Worm (Caenorhabditis elegans) whole organism, L4 larva: ENCODE results near the gene K03B4.1.

Experiments used
- R02D3.7 ChIP-seq: fragments of 150-350 bp; sonication (generic microtip); optimal IDR thresholded peaks from 3 replicates; lab custom pipeline; 2014; ENCODE audit warnings: missing biosample characterization, missing genetic modification characterization
- T20F7.1 ChIP-seq: fragments of 200-800 bp; sonication (Bioruptor generic); optimal IDR thresholded peaks from 2 replicates; lab custom pipeline; 2018; ENCODE audit warnings: mild to moderate bottlenecking, missing genetic modification characterization, missing compliant biosample characterization
- T26A8.4 ChIP-seq: fragments of 200-800 bp; sonication (Bioruptor generic); IDR thresholded peaks from 2 replicates; pipeline ENCODE4 v1.3.6; 2022; ENCODE audit warnings: missing genetic modification characterization, missing compliant biosample characterization
- aha-1 ChIP-seq: fragments of 150-350 bp; peaks from one replicate; lab custom pipeline; 2014; ENCODE audit warnings: missing biosample characterization, missing genetic modification characterization
- aly-2 ChIP-seq: sonication (generic microtip); optimal IDR thresholded peaks from 2 replicates; lab custom pipeline; 2018; ENCODE audit warnings: missing biosample characterization, missing genetic modification characterization
- ceh-62 ChIP-seq: sonication (generic microtip); optimal IDR thresholded peaks from 2 replicates; lab custom pipeline; 2017; ENCODE audit warnings: missing biosample characterization, missing genetic modification characterization
- ctbp-1 ChIP-seq: fragments of 200-800 bp; sonication (Bioruptor generic); IDR thresholded peaks from 2 replicates; pipeline ENCODE4 v1.3.6; 2022; ENCODE audit warnings: missing genetic modification reagents, missing genetic modification characterization, missing compliant biosample characterization
- daf-12 ChIP-seq: fragments of 150-350 bp; optimal IDR thresholded peaks from 2 replicates; lab custom pipeline; 2014; ENCODE audit warnings: missing biosample characterization, missing genetic modification reagents, missing genetic modification characterization
- dmd-6 ChIP-seq: fragments of 200-800 bp; sonication (Bioruptor generic); IDR thresholded peaks from 2 replicates; pipeline ENCODE4 v1.3.6; 2022; ENCODE audit warnings: missing genetic modification reagents, missing genetic modification characterization, missing compliant biosample characterization
- dpl-1 ChIP-seq: fragments of 150-350 bp; optimal IDR thresholded peaks from 2 replicates; lab custom pipeline; 2014; ENCODE audit warnings: missing biosample characterization, missing genetic modification reagents, missing genetic modification characterization
- dve-1 ChIP-seq: sonication (generic microtip); optimal IDR thresholded peaks from 2 replicates; lab custom pipeline; 2017; ENCODE audit warnings: antibody characterized with exemption, mild to moderate bottlenecking, missing genetic modification characterization, missing compliant biosample characterization; ENCODE audit not compliant: insufficient read depth
- egl-43 ChIP-seq: fragments of 200-800 bp; sonication (Bioruptor generic); IDR thresholded peaks from 2 replicates; pipeline ENCODE4 v1.3.6; 2022; ENCODE audit warnings: missing genetic modification reagents, missing genetic modification characterization, missing compliant biosample characterization
- hlh-11 ChIP-seq: fragments of 200-800 bp; sonication (Bioruptor generic); optimal IDR thresholded peaks from 2 replicates; lab custom pipeline; 2018; ENCODE audit warnings: mild to moderate bottlenecking, missing genetic modification characterization, missing compliant biosample characterization
- lin-15B ChIP-seq: fragments of 150-350 bp; sonication (generic microtip); optimal IDR thresholded peaks from 3 replicates; lab custom pipeline; 2014; ENCODE audit warnings: missing biosample characterization, missing genetic modification characterization
- lir-3 ChIP-seq: sonication (generic microtip); optimal IDR thresholded peaks from 2 replicates; lab custom pipeline; 2016; ENCODE audit warnings: mild to moderate bottlenecking, missing genetic modification characterization, missing compliant biosample characterization
- madf-5 ChIP-seq, 2 experiments: fragments of 200-800 bp; sonication (Bioruptor generic); IDR thresholded peaks; 2 replicates each; pipeline ENCODE4 v1.3.6; 2022; ENCODE audit warnings: missing compliant biosample characterization in 2 of 2, missing genetic modification characterization in 2 of 2
- mdl-1 ChIP-seq, 2 experiments: fragments of 150-350 bp in 1 of 2; sonication (generic microtip) in 1 of 2; optimal IDR thresholded peaks; 2 replicates each; lab custom pipeline; 2014 to 2017; ENCODE audit warnings: missing biosample characterization in 2 of 2, missing genetic modification characterization in 2 of 2
- mxl-3 ChIP-seq: fragments of 200-800 bp; sonication (Bioruptor generic); optimal IDR thresholded peaks from 2 replicates; lab custom pipeline; 2018; ENCODE audit warnings: mild to moderate bottlenecking, missing genetic modification characterization, missing compliant biosample characterization
- nhr-102 ChIP-seq: sonication (generic microtip); optimal IDR thresholded peaks from 2 replicates; lab custom pipeline; 2016; ENCODE audit warnings: mild to moderate bottlenecking, missing genetic modification characterization, moderate library complexity, missing compliant biosample characterization
- nhr-237 ChIP-seq: sonication (generic microtip); optimal IDR thresholded peaks from 2 replicates; lab custom pipeline; 2017; ENCODE audit warnings: missing biosample characterization, missing genetic modification characterization
- nhr-28 ChIP-seq: fragments of 150-350 bp; optimal IDR thresholded peaks from 2 replicates; lab custom pipeline; 2014; ENCODE audit warnings: missing biosample characterization, missing genetic modification characterization
- nhr-42 ChIP-seq: fragments of 200-800 bp; sonication (Bioruptor generic); IDR thresholded peaks from 2 replicates; pipeline ENCODE4 v1.3.6; 2022; ENCODE audit warnings: missing genetic modification characterization, missing compliant biosample characterization
- nhr-48 ChIP-seq: sonication (generic microtip); optimal IDR thresholded peaks from 2 replicates; lab custom pipeline; 2016; ENCODE audit warnings: mild to moderate bottlenecking, missing genetic modification characterization, missing compliant biosample characterization
- pha-4 ChIP-seq, 2 experiments: fragments of 150-350 bp in 1 of 2; fragments of 200-800 bp in 1 of 2; sonication (Bioruptor generic) in 1 of 2; IDR thresholded peaks in 1 of 2; optimal IDR thresholded peaks in 1 of 2; 2 replicates each; pipeline versions ENCODE4 v1.3.6 to Lab custom; 2014 to 2022; ENCODE audit warnings: missing genetic modification characterization in 2 of 2, missing genetic modification reagents in 2 of 2, missing biosample characterization in 1 of 2, missing compliant biosample characterization in 1 of 2
- set-16 ChIP-seq: fragments of 200-800 bp; sonication (Bioruptor generic); IDR thresholded peaks from 2 replicates; pipeline ENCODE4 v1.3.6; 2022; ENCODE audit warnings: missing genetic modification reagents, missing genetic modification characterization, missing compliant biosample characterization
- spr-1 ChIP-seq: sonication (generic microtip); optimal IDR thresholded peaks from 2 replicates; lab custom pipeline; 2016; ENCODE audit warnings: mild to moderate bottlenecking, missing genetic modification characterization, missing compliant biosample characterization
- spr-3 ChIP-seq: fragments of 200-800 bp; sonication (Bioruptor generic); optimal IDR thresholded peaks from 2 replicates; lab custom pipeline; 2018; ENCODE audit warnings: mild to moderate bottlenecking, missing genetic modification characterization, missing compliant biosample characterization
- tra-1 ChIP-seq: fragments of 200-800 bp; sonication (Bioruptor generic); IDR thresholded peaks from 2 replicates; pipeline ENCODE4 v1.3.6; 2022; ENCODE audit warnings: missing genetic modification reagents, missing genetic modification characterization, missing compliant biosample characterization
- unc-62 ChIP-seq, 3 experiments: fragments of 150-350 bp in 1 of 3; sonication (generic microtip); optimal IDR thresholded peaks in 2 of 3; peaks in 1 of 3; 1 replicate in 1 of 3; 2 replicates in 2 of 3; lab custom pipeline; 2014 to 2017; ENCODE audit warnings: missing biosample characterization in 3 of 3, missing genetic modification characterization in 3 of 3, missing genetic modification reagents in 3 of 3, missing genotype in 1 of 3
- zip-11 ChIP-seq: fragments of 200-800 bp; sonication (Bioruptor generic); IDR thresholded peaks from 2 replicates; pipeline ENCODE4 v1.3.6; 2022; ENCODE audit warnings: missing genetic modification characterization, missing compliant biosample characterization

The K03B4.1 gene

ce11 chrV:4648527-4648926 is 40.6 kb upstream of the K03B4.1 start, which contains the start of gene F41F3.8:
F41F3.8 (plus strand) TSS chrV:4648827.
- TF ChIP-seq lir-3 (no peak), mxl-3 (GFP tag; lab: Kevin White, UChicago) (peak; percentile 33)

ce11 chrV:4649649-4650384 is 39.3 kb upstream of the K03B4.1 start:
- TF ChIP-seq aha-1 (tag; lab: Kevin White, UChicago), result peak; percentile 50
- TF ChIP-seq zip-11 (GFP tag; lab: Robert Waterston, UW), result no peak
- no peak for TF ChIP-seq R02D3.7 (tag; lab: Kevin White, UChicago)
- peak; percentile 56 for TF ChIP-seq set-16 (GFP tag; lab: Robert Waterston, UW)
- peak; percentile 40; the same call in 1 of the 2 replicates for TF ChIP-seq egl-43 (GFP tag; lab: Robert Waterston, UW)

ce11 chrV:4651480-4651879 is 37.6 kb upstream of the K03B4.1 start:
- TF ChIP-seq set-16 (GFP tag; lab: Robert Waterston, UW) (no peak), spr-3 (peak; percentile 21), nhr-28 (tag; lab: Kevin White, UChicago) (peak; percentile 61), nhr-48 (tag; lab: Kevin White, UChicago) (peak; percentile 68), nhr-42 (GFP tag; lab: Robert Waterston, UW) (no peak), zip-11 (GFP tag; lab: Robert Waterston, UW) (no peak), T26A8.4 (GFP tag; lab: Robert Waterston, UW) (no peak), hlh-11 (tag; lab: Kevin White, UChicago) (peak; percentile 58), nhr-237 (tag; lab: Kevin White, UChicago) (no peak), spr-1 (tag; lab: Kevin White, UChicago) (peak; percentile 54), aha-1 (tag; lab: Kevin White, UChicago) (peak; percentile 35), unc-62 (GFP tag; optimal IDR thresholded peaks at IDR 0.05 in 1 of 2; lab: Kevin White, UChicago) (peak in 1 of 2 experiments; percentile 5), unc-62 (tag; optimal IDR thresholded peaks at IDR 0.05; lab: Kevin White, UChicago) (no peak), T20F7.1 (GFP tag; lab: Kevin White, UChicago) (no peak), ceh-62 (tag; lab: Kevin White, UChicago) (no peak), nhr-102 (tag; lab: Kevin White, UChicago) (no peak), mdl-1 (tag; optimal IDR thresholded peaks at IDR 0.05; lab: Kevin White, UChicago) (no peak), dmd-6 (0 out of 2 replicates have a peak, but pooled peaks have one; percentile 12), lin-15B (tag; lab: Kevin White, UChicago) (no peak), dpl-1 (GFP tag; lab: Kevin White, UChicago) (peak; percentile 3), aly-2 (tag; lab: Kevin White, UChicago) (no peak), mxl-3 (GFP tag; lab: Kevin White, UChicago) (peak; percentile 70)
- TF ChIP-seq, all 104 proteins: peak for 10

- TF ChIP-seq set-16 (GFP tag; lab: Robert Waterston, UW), result peak; percentile 99
- peak; percentile 30 to 79; a peak in 1 of 4 replicates for TF ChIP-seq madf-5 (GFP tag; IDR thresholded peaks at IDR 0.05; lab: Robert Waterston, UW)
- TF ChIP-seq pha-4 (GFP tag; IDR thresholded peaks at IDR 0.05; lab: Robert Waterston, UW), result no peak
- TF ChIP-seq pha-4 (tag; optimal IDR thresholded peaks at IDR 0.05; lab: Kevin White, UChicago), result no peak
- peak; percentile 29; the same call in 1 of the 2 replicates for TF ChIP-seq T26A8.4 (GFP tag; lab: Robert Waterston, UW)
- peak; percentile 17 for TF ChIP-seq mxl-3 (GFP tag; lab: Kevin White, UChicago)
- 0 out of 2 replicates have a peak, but pooled peaks have one; percentile 26 for TF ChIP-seq egl-43 (GFP tag; lab: Robert Waterston, UW)
- no peak for TF ChIP-seq daf-12
- 0 out of 2 replicates have a peak, but pooled peaks have one; percentile 29 for TF ChIP-seq tra-1 (GFP tag; lab: Robert Waterston, UW)
- 0 out of 2 replicates have a peak, but pooled peaks have one; percentile 6 for TF ChIP-seq ctbp-1 (GFP tag; lab: Robert Waterston, UW)
- no peak for TF ChIP-seq zip-11 (GFP tag; lab: Robert Waterston, UW)
- TF ChIP-seq dve-1 (tag; lab: Kevin White, UChicago), result no peak
These were observed 36.0 kb upstream of the K03B4.1 start for ce11 chrV:4653093-4653492.
